Worm (Caenorhabditis elegans): ENCODE data around the gene F14H12.8.

Gene F14H12.8

DNA sequence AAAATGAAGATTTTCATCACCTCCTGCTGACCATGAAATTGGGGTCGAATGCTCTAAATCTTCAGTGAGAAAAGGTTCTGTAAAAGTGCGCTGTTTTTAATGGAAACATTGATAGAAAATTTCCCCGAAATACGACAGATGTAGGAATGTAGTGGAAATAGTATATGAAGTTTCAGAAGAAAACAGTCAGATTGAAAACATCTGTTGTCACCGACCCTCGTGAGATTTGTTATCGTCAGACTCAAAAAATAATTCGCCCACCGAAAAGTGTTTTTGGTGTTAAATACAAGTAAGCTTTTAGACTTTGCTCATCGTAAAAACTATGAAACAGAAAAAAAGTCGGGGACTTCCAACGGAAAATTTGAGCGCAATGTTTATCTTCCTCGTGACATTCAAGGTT, at the start of gene F14H12.8:
TSS of gene F14H12.8 (minus strand) at position 101 of the 400 bp plus-strand sequence.
- TF ChIP-seq sem-2 (GFP tag; optimal IDR thresholded peaks at IDR 0.05) (no peak), elt-1 (tag; optimal IDR thresholded peaks at IDR 0.05; ENCODE audit: borderline replicate concordance, insufficient read depth) (no peak)

DNA sequence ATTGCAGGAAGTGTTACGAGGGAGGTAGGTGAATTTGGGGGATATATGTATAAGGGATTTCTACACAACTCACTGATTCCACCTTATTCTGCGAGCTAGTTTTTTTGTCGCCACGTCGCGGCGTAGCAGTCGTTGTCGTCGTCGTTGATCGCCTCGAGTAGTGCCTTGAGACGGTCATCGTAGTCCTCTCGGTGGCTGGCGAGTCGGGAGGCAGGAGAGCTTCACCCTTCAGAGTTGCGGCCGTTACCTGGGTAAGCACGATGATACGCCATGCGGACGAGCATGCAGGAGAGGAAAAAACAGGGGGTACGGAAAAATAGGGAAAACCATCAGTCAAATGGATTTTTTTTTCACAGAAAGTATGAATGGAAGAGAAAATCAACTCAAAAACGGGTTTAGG, 48.4 kb upstream of the F14H12.8 start:
- no peak for TF ChIP-seq mep-1 (tag; optimal IDR thresholded peaks at IDR 0.05)
- TF ChIP-seq snpc-4 (tag; optimal IDR thresholded peaks at IDR 0.05): no peak
- TF ChIP-seq nhr-2 (tag; optimal IDR thresholded peaks at IDR 0.05): no peak
- TF ChIP-seq hlh-1 (tag; optimal IDR thresholded peaks at IDR 0.05): no peak
- no peak for TF ChIP-seq sptf-1 (tag; optimal IDR thresholded peaks at IDR 0.05)
- TF ChIP-seq unc-39 (tag; optimal IDR thresholded peaks at IDR 0.05): no peak
- TF ChIP-seq ztf-11 (tag; optimal IDR thresholded peaks at IDR 0.05): no peak
- TF ChIP-seq elt-1 (tag; optimal IDR thresholded peaks at IDR 0.05; ENCODE audit: borderline replicate concordance, insufficient read depth): no peak

DNA sequence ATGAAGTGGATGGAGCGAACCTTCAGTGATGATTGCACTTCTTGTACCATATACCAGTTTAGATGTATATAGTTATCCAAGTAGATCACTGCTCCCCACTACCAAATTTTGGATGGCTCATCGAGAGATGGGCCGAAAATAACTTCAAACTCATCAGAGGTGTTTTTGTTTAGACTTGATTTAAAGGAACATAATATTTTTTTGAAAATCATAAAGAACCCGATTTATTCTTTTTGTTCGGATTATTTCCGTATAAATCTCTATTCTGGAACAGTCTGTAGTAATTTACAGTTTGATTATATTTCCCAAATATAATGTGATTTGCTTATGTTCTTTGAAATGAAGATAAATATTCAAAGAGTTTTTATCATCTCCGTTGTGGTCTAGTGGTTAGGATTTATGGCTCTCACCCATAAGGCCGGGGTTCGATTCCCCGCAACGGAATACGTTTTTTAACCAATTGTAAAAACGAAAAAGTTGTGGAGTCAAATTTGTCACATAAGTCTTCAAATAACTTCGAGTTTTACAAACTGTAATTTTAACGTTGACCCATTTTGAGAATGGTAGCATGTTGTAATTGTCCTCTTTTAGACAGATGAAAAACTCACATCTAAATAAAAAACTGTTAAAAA, 45.6 kb upstream of the F14H12.8 start:
- no peak for TF ChIP-seq snpc-4 (tag; optimal IDR thresholded peaks at IDR 0.05)

DNA sequence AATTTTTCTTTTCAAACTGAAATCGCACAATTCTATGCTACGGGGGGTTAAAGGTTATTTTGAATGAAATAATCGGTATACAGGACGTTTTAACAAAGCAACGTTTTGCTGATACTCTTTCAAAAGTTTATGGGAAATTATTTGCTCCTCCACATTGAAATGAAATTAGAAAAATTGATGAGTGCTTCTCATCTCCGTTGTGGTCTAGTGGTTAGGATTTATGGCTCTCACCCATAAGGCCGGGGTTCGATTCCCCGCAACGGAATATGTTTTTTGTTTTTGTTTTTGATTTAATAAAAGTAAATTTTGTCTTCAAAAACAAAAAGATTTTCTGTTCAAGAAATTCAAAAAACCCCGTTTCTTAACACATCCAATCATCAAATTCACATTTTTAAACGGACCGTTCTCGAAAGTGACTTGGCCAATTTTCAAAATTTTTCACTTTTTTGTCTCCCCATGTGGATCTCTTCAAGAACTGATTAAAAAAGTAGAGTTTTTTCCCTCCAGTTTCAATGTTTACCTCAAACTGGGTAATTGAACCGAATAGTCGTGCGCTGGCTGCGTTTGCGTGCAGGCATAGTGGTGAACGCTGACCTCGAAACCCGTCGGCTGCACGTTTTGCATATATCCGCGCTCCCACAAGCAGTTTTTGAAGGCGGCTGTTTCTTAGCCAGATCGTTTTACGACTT, 45.0 kb upstream of the F14H12.8 start:
- TF ChIP-seq sptf-1 (tag; optimal IDR thresholded peaks at IDR 0.05) (no peak), nhr-12 (tag; optimal IDR thresholded peaks at IDR 0.05) (no peak), unc-120 (tag; optimal IDR thresholded peaks at IDR 0.05; ENCODE audit: poor library complexity, severe bottlenecking) (no peak), zip-8 (tag; optimal IDR thresholded peaks at IDR 0.05) (no peak), elt-3 (tag; optimal IDR thresholded peaks at IDR 0.05) (no peak), lin-13 (tag; optimal IDR thresholded peaks at IDR 0.05) (no peak), ham-2 (GFP tag; optimal IDR thresholded peaks at IDR 0.05) (no peak), bed-3 (GFP tag; optimal IDR thresholded peaks at IDR 0.05) (no peak), drap-1 (GFP tag; optimal IDR thresholded peaks at IDR 0.05) (no peak), nhr-2 (tag; optimal IDR thresholded peaks at IDR 0.05) (no peak), sem-2 (GFP tag; optimal IDR thresholded peaks at IDR 0.05) (no peak), pha-4 (tag; optimal IDR thresholded peaks at IDR 0.05) (no peak), ceh-39 (tag; optimal IDR thresholded peaks at IDR 0.05) (no peak), cnd-1 (tag; optimal IDR thresholded peaks at IDR 0.05) (no peak), lsy-2 (tag; optimal IDR thresholded peaks at IDR 0.05) (no peak), blmp-1 (tag; optimal IDR thresholded peaks at IDR 0.05) (no peak)

DNA sequence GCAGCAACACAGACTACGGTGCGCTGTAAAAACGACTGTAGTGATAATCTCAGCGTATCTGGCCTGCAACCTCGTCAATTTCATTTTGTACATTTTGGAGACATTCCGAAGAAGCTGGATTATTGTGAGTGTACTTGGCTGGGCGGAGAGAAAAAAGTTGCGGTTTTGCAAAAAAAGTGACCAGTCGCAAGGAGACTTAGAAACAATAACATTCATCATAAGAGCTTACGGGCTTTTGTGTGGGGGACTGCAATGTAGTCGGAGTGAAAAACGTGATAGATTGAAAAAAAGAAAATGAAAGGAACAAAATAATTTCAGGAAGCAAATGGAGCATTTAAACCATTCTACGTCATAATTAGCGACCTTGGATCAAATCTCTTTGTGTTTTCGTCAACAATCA, 43.7 kb upstream of the F14H12.8 start:
- TF ChIP-seq ztf-11 (tag; optimal IDR thresholded peaks at IDR 0.05) (no peak), cnd-1 (tag; optimal IDR thresholded peaks at IDR 0.05) (no peak), mab-5 (tag; optimal IDR thresholded peaks at IDR 0.05) (no peak), flh-1 (GFP tag; optimal IDR thresholded peaks at IDR 0.05) (no peak), unc-62 (GFP tag; optimal IDR thresholded peaks at IDR 0.05) (no peak), sptf-1 (tag; optimal IDR thresholded peaks at IDR 0.05) (no peak), M03D4.4 (tag; optimal IDR thresholded peaks at IDR 0.05) (no peak), ham-2 (GFP tag; optimal IDR thresholded peaks at IDR 0.05) (no peak), ceh-43 (GFP tag; optimal IDR thresholded peaks at IDR 0.05) (no peak), mls-2 (tag; optimal IDR thresholded peaks at IDR 0.05) (no peak), lin-32 (GFP tag; optimal IDR thresholded peaks at IDR 0.05) (no peak), hlh-1 (tag; optimal IDR thresholded peaks at IDR 0.05) (no peak), ceh-83 (GFP tag; optimal IDR thresholded peaks at IDR 0.05) (no peak), zip-8 (tag; optimal IDR thresholded peaks at IDR 0.05) (no peak), nhr-76 (tag; optimal IDR thresholded peaks at IDR 0.05) (no peak), elt-3 (tag; optimal IDR thresholded peaks at IDR 0.05) (no peak), unc-39 (tag; optimal IDR thresholded peaks at IDR 0.05) (no peak), lin-13 (tag; optimal IDR thresholded peaks at IDR 0.05) (no peak), snpc-4 (tag; optimal IDR thresholded peaks at IDR 0.05) (no peak)
